Worm (Caenorhabditis elegans): ENCODE measurements around the gene W03B1.3.

The W03B1.3 gene

DNA sequence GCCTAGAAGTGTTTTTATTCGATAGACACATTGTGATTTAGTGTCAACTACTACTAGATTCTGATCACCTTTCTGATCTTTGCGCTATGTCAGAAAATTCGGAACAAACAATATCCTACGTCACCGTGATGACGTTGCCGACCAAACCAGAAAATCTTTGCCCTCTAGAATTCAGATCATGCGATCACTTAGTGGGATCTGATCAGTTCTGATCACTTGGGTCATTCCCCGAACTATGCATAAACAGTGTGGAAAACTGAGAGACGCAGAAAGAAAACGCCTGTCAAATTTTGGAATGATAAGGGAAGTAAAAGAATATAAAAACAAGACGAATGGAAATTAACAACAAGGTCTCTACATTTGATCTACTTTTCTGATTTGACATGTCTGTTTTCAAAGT is 41.5 kb downstream of the W03B1.3 start, which contains the start of gene F15E6.3:
TSS of gene F15E6.3 (plus strand) at position 344 of the 400 bp plus-strand sequence.
- TF ChIP-seq ama-1 (optimal IDR thresholded peaks at IDR 0.05) = no peak
- TF ChIP-seq lin-35 (GFP tag; optimal IDR thresholded peaks at IDR 0.05) = peak in 1 of 2 experiments; percentile 60
- TF ChIP-seq nhr-20 (tag; optimal IDR thresholded peaks at IDR 0.05) = peak; percentile 79
- no peak for TF ChIP-seq dpl-1 (GFP tag; optimal IDR thresholded peaks at IDR 0.05)
- TF ChIP-seq efl-1 (optimal IDR thresholded peaks at IDR 0.05) = no peak
- no peak for TF ChIP-seq efl-1 (GFP tag; optimal IDR thresholded peaks at IDR 0.05 in 1 of 2)
- TF ChIP-seq nhr-90 (tag; optimal IDR thresholded peaks at IDR 0.05; ENCODE audit: poor library complexity) = peak; percentile 24
- peak; percentile 46 for TF ChIP-seq tbx-2 (tag; optimal IDR thresholded peaks at IDR 0.05)
- peak; percentile 70 for TF ChIP-seq nhr-71 (tag; optimal IDR thresholded peaks at IDR 0.05)
- peak in 4 of 6 experiments; percentile 57 to 97 (median 70) for TF ChIP-seq elt-3 (tag; optimal IDR thresholded peaks at IDR 0.05)
- TF ChIP-seq blmp-1 (tag; optimal IDR thresholded peaks at IDR 0.05) = peak; percentile 84
- peak in 1 of 2 experiments; percentile 42 for TF ChIP-seq lsy-2 (tag; optimal IDR thresholded peaks at IDR 0.05)
- TF ChIP-seq mdl-1 (tag; optimal IDR thresholded peaks at IDR 0.05) = peak in 1 of 2 experiments; percentile 66
- TF ChIP-seq nhr-19 (GFP tag; conservative IDR thresholded peaks at IDR 0.05) = peak; percentile 40
- peak; percentile 32 for TF ChIP-seq xbp-1 (tag; optimal IDR thresholded peaks at IDR 0.05)
- TF ChIP-seq C16A3.4 (tag; optimal IDR thresholded peaks at IDR 0.05) = peak; percentile 12
- peak; percentile 39 for TF ChIP-seq unc-130 (tag; optimal IDR thresholded peaks at IDR 0.05)
- no peak for TF ChIP-seq grh-1 (GFP tag; IDR thresholded peaks at IDR 0.05)
- peak; percentile 94 for TF ChIP-seq nhr-85 (tag)

DNA sequence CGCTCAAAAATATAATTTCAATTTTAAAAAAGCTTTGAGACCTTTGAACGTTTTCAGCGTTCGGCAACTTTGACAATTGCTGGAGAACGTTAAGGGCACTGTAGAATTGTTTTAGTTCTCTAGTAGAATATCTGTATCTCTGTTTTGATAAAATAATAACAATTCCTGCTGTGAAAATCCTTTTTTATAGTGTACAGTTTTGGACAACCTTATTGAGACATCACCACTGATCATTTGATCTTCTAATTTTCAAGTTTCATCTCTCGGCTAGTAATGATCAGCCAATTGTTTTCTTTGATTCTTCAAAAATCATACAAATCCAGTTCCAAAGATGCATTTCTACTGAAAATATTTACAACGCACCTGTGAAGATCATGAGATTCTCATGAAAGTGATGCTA is 43.5 kb downstream of the W03B1.3 start, which contains the start of gene F15E6.10:
TSS of gene F15E6.10 (plus strand) at position 301 of the 400 bp plus-strand sequence.
- TF ChIP-seq F16B12.6 (tag; optimal IDR thresholded peaks at IDR 0.05) (no peak), tbx-2 (tag; optimal IDR thresholded peaks at IDR 0.05) (no peak), tlp-1 (tag; optimal IDR thresholded peaks at IDR 0.05) (no peak), alr-1 (tag; optimal IDR thresholded peaks at IDR 0.05; ENCODE audit: borderline replicate concordance) (no peak), lsy-2 (tag; optimal IDR thresholded peaks at IDR 0.05) (no peak), nhr-90 (tag; optimal IDR thresholded peaks at IDR 0.05; ENCODE audit: poor library complexity) (no peak), lin-13 (GFP tag; optimal IDR thresholded peaks at IDR 0.05) (no peak), skn-1 (tag; optimal IDR thresholded peaks at IDR 0.05) (no peak), ceh-82 (tag; optimal IDR thresholded peaks at IDR 0.05) (no peak), mab-9 (GFP tag; IDR thresholded peaks at IDR 0.05) (no peak), isw-1 (GFP tag; IDR thresholded peaks at IDR 0.05) (no peak), nhr-19 (GFP tag; conservative IDR thresholded peaks at IDR 0.05) (no peak), efl-3 (GFP tag; optimal IDR thresholded peaks at IDR 0.05) (no peak), xbp-1 (tag; optimal IDR thresholded peaks at IDR 0.05) (no peak), dpl-1 (GFP tag; optimal IDR thresholded peaks at IDR 0.05) (no peak), sup-37 (GFP tag; optimal IDR thresholded peaks at IDR 0.05) (no peak), ceh-88 (GFP tag; IDR thresholded peaks at IDR 0.05) (no peak), unc-62 (GFP tag; optimal IDR thresholded peaks at IDR 0.05) (no peak), nhr-12 (tag; optimal IDR thresholded peaks at IDR 0.05) (no peak), nhr-77 (tag; optimal IDR thresholded peaks at IDR 0.05) (no peak)

DNA sequence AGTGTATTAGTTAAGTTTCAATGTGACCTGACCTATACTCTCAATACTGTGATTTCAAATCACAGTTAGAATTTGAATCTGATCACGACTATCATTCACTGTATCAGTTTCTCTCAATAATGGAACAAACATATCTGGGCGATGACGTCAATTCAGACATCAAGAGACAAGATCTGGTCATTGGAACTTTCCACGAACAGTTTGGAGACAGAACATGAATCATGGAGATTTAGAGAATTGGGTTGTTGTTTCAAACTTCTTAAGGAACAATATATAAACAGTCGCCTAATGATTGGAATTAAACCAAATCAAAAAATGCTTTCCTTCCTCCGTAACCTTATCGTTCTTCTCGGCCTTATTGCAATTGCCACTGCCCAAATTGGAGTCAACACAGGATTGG is 44.9 kb downstream of the W03B1.3 start, which contains the start of gene F15E6.4:
TSS of gene F15E6.4 (plus strand) at position 301 of the 400 bp plus-strand sequence.
- TF ChIP-seq nhr-84 (tag; optimal IDR thresholded peaks at IDR 0.05) (no peak), unc-86 (tag; optimal IDR thresholded peaks at IDR 0.05) (no peak), nhr-71 (tag; optimal IDR thresholded peaks at IDR 0.05) (no peak), ceh-90 (tag; optimal IDR thresholded peaks at IDR 0.05) (no peak), nhr-19 (GFP tag; conservative IDR thresholded peaks at IDR 0.05) (no peak), pax-3 (tag; optimal IDR thresholded peaks at IDR 0.05) (no peak), snu-23 (GFP tag; optimal IDR thresholded peaks at IDR 0.05) (no peak), efl-3 (GFP tag; optimal IDR thresholded peaks at IDR 0.05) (no peak), rnt-1 (tag; optimal IDR thresholded peaks at IDR 0.05) (no peak), irx-1 (tag; optimal IDR thresholded peaks at IDR 0.05) (no peak), ceh-63 (GFP tag; optimal IDR thresholded peaks at IDR 0.05) (no peak), nhr-20 (tag; optimal IDR thresholded peaks at IDR 0.05) (no peak), lin-13 (GFP tag; optimal IDR thresholded peaks at IDR 0.05) (no peak), C16A3.4 (tag; optimal IDR thresholded peaks at IDR 0.05) (no peak)

Measured in whole organism, L1 larva.